Fruit fly (Drosophila melanogaster) whole organism, embryonic: ENCODE measurements around the gene P58IPK.

ENCODE experiments used
- ATbp ChIP-seq: fragments of 200-800 bp; sonication (Bioruptor generic); optimal IDR thresholded peaks from 2 replicates; lab custom pipeline; 2017; ENCODE audit warnings: missing biosample characterization, mild to moderate bottlenecking, missing genetic modification characterization, missing genetic modification reagents
- Ada2b ChIP-seq: fragments of 200-800 bp; sonication (Bioruptor generic); IDR thresholded peaks from 2 replicates; pipeline ENCODE4 v1.3.6; 2022; ENCODE audit warnings: missing biosample characterization, missing genetic modification characterization
- BtbVII ChIP-seq: fragments of 200-800 bp; sonication (Bioruptor generic); optimal IDR thresholded peaks from 3 replicates; lab custom pipeline; 2017; ENCODE audit warnings: missing biosample characterization, mild to moderate bottlenecking, missing genetic modification characterization
- CG10147 ChIP-seq: fragments of 200-800 bp; sonication (Bioruptor generic); optimal IDR thresholded peaks from 2 replicates; lab custom pipeline; 2019; ENCODE audit warnings: missing biosample characterization, mild to moderate bottlenecking, missing genetic modification characterization, moderate library complexity
- CG10274 ChIP-seq: fragments of 200-800 bp; sonication (Bioruptor generic); optimal IDR thresholded peaks from 3 replicates; lab custom pipeline; 2017; ENCODE audit warnings: missing biosample characterization, mild to moderate bottlenecking, missing genetic modification characterization
- CG10959 ChIP-seq: fragments of 200-800 bp; sonication (Bioruptor generic); IDR thresholded peaks from 2 replicates; pipeline ENCODE4 v1.3.6; 2022; ENCODE audit warnings: missing biosample characterization, missing genetic modification characterization
- CG12391 ChIP-seq: fragments of 200-800 bp; sonication (Bioruptor generic); optimal IDR thresholded peaks from 3 replicates; lab custom pipeline; 2018; ENCODE audit warnings: missing biosample characterization, mild to moderate bottlenecking, missing genetic modification characterization, moderate library complexity
- CG13624 ChIP-seq: fragments of 200-800 bp; sonication (Bioruptor generic); optimal IDR thresholded peaks from 2 replicates; lab custom pipeline; 2016; ENCODE audit warnings: missing biosample characterization, missing genetic modification characterization
- CG15601 ChIP-seq: fragments of 200-800 bp; sonication (Bioruptor generic); optimal IDR thresholded peaks from 3 replicates; lab custom pipeline; 2019; ENCODE audit warnings: missing biosample characterization, mild to moderate bottlenecking, missing genetic modification characterization, moderate library complexity
- CG18599 ChIP-seq: fragments of 200-800 bp; sonication (Bioruptor generic); optimal IDR thresholded peaks from 3 replicates; lab custom pipeline; 2017; ENCODE audit warnings: missing biosample characterization, missing genetic modification characterization, mild to moderate bottlenecking, moderate library complexity, missing genetic modification reagents
- CG2199 ChIP-seq: fragments of 200-800 bp; sonication (Bioruptor generic); IDR thresholded peaks from 3 replicates; pipeline ENCODE4 v1.3.6; 2022; ENCODE audit warnings: missing biosample characterization, missing genetic modification characterization
- CG34422 ChIP-seq: fragments of 200-800 bp; sonication (Bioruptor generic); IDR thresholded peaks from 3 replicates; pipeline ENCODE4 v1.3.6; 2022; ENCODE audit warnings: missing biosample characterization, missing genetic modification characterization
- CG4328 ChIP-seq: fragments of 200-800 bp; sonication (Bioruptor generic); optimal IDR thresholded peaks from 3 replicates; lab custom pipeline; 2017; ENCODE audit warnings: missing biosample characterization, missing genetic modification reagents, missing genetic modification characterization
- CG5180 ChIP-seq: fragments of 200-800 bp; sonication (Bioruptor generic); optimal IDR thresholded peaks from 3 replicates; lab custom pipeline; 2017; ENCODE audit warnings: missing biosample characterization, missing genetic modification characterization, mild to moderate bottlenecking, moderate library complexity, missing genetic modification reagents
- CG6272 ChIP-seq: fragments of 200-800 bp; sonication (Bioruptor generic); IDR thresholded peaks from 2 replicates; pipeline ENCODE4 v1.3.6; 2022; ENCODE audit warnings: missing biosample characterization, missing genetic modification characterization
- CG9437 ChIP-seq: fragments of 200-800 bp; sonication (Bioruptor generic); optimal IDR thresholded peaks from 2 replicates; lab custom pipeline; 2018; ENCODE audit warnings: missing biosample characterization, mild to moderate bottlenecking, missing genetic modification characterization
- CoRest ChIP-seq: fragments of 200-800 bp; sonication (Bioruptor generic); optimal IDR thresholded peaks from 3 replicates; lab custom pipeline; 2018; ENCODE audit warnings: missing biosample characterization, mild to moderate bottlenecking, missing genetic modification characterization, moderate library complexity
- Dip2 ChIP-seq: fragments of 200-800 bp; sonication (Bioruptor generic); IDR thresholded peaks from 2 replicates; pipeline ENCODE4 v1.3.6; 2022; ENCODE audit warnings: missing biosample characterization, missing genetic modification characterization
- Drgx ChIP-seq: fragments of 200-800 bp; sonication (Bioruptor generic); IDR thresholded peaks from 2 replicates; pipeline ENCODE4 v1.3.6; 2022; ENCODE audit warnings: missing biosample characterization, missing genetic modification characterization
- E2f2 ChIP-seq: fragments of 200-800 bp; sonication (Bioruptor generic); IDR thresholded peaks from 2 replicates; pipeline ENCODE4 v1.3.6; 2022; ENCODE audit warnings: missing biosample characterization, missing genetic modification characterization
- Fer1 ChIP-seq: fragments of 200-800 bp; sonication (Bioruptor generic); optimal IDR thresholded peaks from 2 replicates; lab custom pipeline; 2017; ENCODE audit warnings: missing biosample characterization, mild to moderate bottlenecking, missing genetic modification characterization
- H2.0 ChIP-seq: fragments of 200-800 bp; sonication (Bioruptor generic); IDR thresholded peaks from 2 replicates; pipeline ENCODE4 v1.3.6; 2022; ENCODE audit warnings: missing biosample characterization, missing genetic modification characterization
- HHEX ChIP-seq: fragments of 200-800 bp; sonication (Bioruptor generic); optimal IDR thresholded peaks from 3 replicates; lab custom pipeline; 2017; ENCODE audit warnings: missing biosample characterization, mild to moderate bottlenecking, missing genetic modification characterization, missing genetic modification reagents
- HLH54F ChIP-seq: fragments of 200-800 bp; sonication (Bioruptor generic); optimal IDR thresholded peaks from 3 replicates; lab custom pipeline; 2016; ENCODE audit warnings: missing biosample characterization, missing genetic modification characterization
- Hey ChIP-seq: fragments of 200-800 bp; sonication (Bioruptor generic); optimal IDR thresholded peaks from 3 replicates; lab custom pipeline; 2018; ENCODE audit warnings: missing biosample characterization, mild to moderate bottlenecking, missing genetic modification characterization
- Hmr ChIP-seq: fragments of 200-800 bp; sonication (Bioruptor generic); optimal IDR thresholded peaks from 3 replicates; lab custom pipeline; 2017; ENCODE audit warnings: mild to moderate bottlenecking, missing biosample characterization, missing genetic modification reagents, missing genetic modification characterization
- NC2α ChIP-seq: fragments of 200-800 bp; sonication (Bioruptor generic); optimal IDR thresholded peaks from 2 replicates; lab custom pipeline; 2016; ENCODE audit warnings: missing biosample characterization, missing genetic modification characterization
- NK7.1 ChIP-seq: fragments of 200-800 bp; sonication (Bioruptor generic); optimal IDR thresholded peaks from 3 replicates; lab custom pipeline; 2016; ENCODE audit warnings: missing biosample characterization, missing genetic modification characterization
- Rfx ChIP-seq: fragments of 200-800 bp; sonication (Bioruptor generic); IDR thresholded peaks from 2 replicates; pipeline ENCODE4 v1.3.6; 2022; ENCODE audit warnings: missing biosample characterization, missing genetic modification characterization
- Sox100B ChIP-seq: fragments of 200-800 bp; sonication (Bioruptor generic); optimal IDR thresholded peaks from 3 replicates; lab custom pipeline; 2018; ENCODE audit warnings: missing biosample characterization, mild to moderate bottlenecking, missing genetic modification characterization
- Taf1 ChIP-seq: fragments of 200-800 bp; sonication (Bioruptor generic); IDR thresholded peaks from 2 replicates; pipeline ENCODE4 v1.3.6; 2022; ENCODE audit warnings: missing biosample characterization, missing genetic modification characterization
- Tbp ChIP-seq: fragments of >200 bp; optimal IDR thresholded peaks from 2 replicates; lab custom pipeline; 2018; ENCODE audit warnings: missing biosample characterization, missing genetic modification characterization
- Xbp1 ChIP-seq: fragments of 200-800 bp; sonication (Bioruptor generic); optimal IDR thresholded peaks from 3 replicates; lab custom pipeline; 2016; ENCODE audit warnings: missing biosample characterization, mild to moderate bottlenecking, missing genetic modification characterization
- al ChIP-seq: fragments of 200-800 bp; sonication (Bioruptor generic); IDR thresholded peaks from 2 replicates; pipeline ENCODE4 v1.3.6; 2022; ENCODE audit warnings: missing biosample characterization, missing genetic modification characterization
- bcd ChIP-seq: fragments of 200-800 bp; sonication (Bioruptor generic); optimal IDR thresholded peaks from 2 replicates; lab custom pipeline; 2017; ENCODE audit warnings: missing biosample characterization, mild to moderate bottlenecking, missing genetic modification characterization
- crc ChIP-seq: fragments of 200-800 bp; sonication (Bioruptor generic); optimal IDR thresholded peaks from 2 replicates; lab custom pipeline; 2016; ENCODE audit warnings: missing biosample characterization, missing genetic modification characterization
- cwo ChIP-seq: fragments of 200-800 bp; sonication (Bioruptor generic); optimal IDR thresholded peaks from 3 replicates; lab custom pipeline; 2017; ENCODE audit warnings: missing biosample characterization, missing genetic modification characterization, mild to moderate bottlenecking, moderate library complexity, missing genetic modification reagents
- ftz-f1 ChIP-seq: fragments of 200-800 bp; sonication (Bioruptor generic); optimal IDR thresholded peaks from 2 replicates; lab custom pipeline; 2016; ENCODE audit warnings: missing biosample characterization, missing genetic modification characterization
- grn ChIP-seq: fragments of 200-800 bp; sonication (Bioruptor generic); optimal IDR thresholded peaks from 3 replicates; lab custom pipeline; 2017; ENCODE audit warnings: missing biosample characterization, missing genetic modification characterization
- gro ChIP-seq: fragments of 200-800 bp; sonication (Bioruptor generic); optimal IDR thresholded peaks from 2 replicates; lab custom pipeline; 2016; ENCODE audit warnings: missing biosample characterization, missing genetic modification characterization
- h ChIP-seq: fragments of >200 bp; optimal IDR thresholded peaks from 2 replicates; lab custom pipeline; 2017
- ind ChIP-seq: fragments of 200-800 bp; sonication (Bioruptor generic); optimal IDR thresholded peaks from 3 replicates; lab custom pipeline; 2016; ENCODE audit warnings: missing biosample characterization, missing genetic modification characterization
- maf-S ChIP-seq: fragments of 200-800 bp; sonication (Bioruptor generic); optimal IDR thresholded peaks from 2 replicates; lab custom pipeline; 2016; ENCODE audit warnings: missing biosample characterization, missing genetic modification characterization
- pfk ChIP-seq: fragments of 200-800 bp; sonication (Bioruptor generic); optimal IDR thresholded peaks from 2 replicates; lab custom pipeline; 2018; ENCODE audit warnings: missing biosample characterization, mild to moderate bottlenecking, missing genetic modification characterization, moderate library complexity
- phol ChIP-seq: fragments of 200-800 bp; sonication (Bioruptor generic); optimal IDR thresholded peaks from 3 replicates; lab custom pipeline; 2018; ENCODE audit warnings: missing biosample characterization, mild to moderate bottlenecking, missing genetic modification characterization, moderate library complexity
- rib ChIP-seq: fragments of 200-800 bp; sonication (Bioruptor generic); IDR thresholded peaks from 2 replicates; pipeline ENCODE4 v1.3.6; 2022; ENCODE audit warnings: missing biosample characterization, missing genetic modification characterization
- schlank ChIP-seq: fragments of 200-800 bp; sonication (Bioruptor generic); optimal IDR thresholded peaks from 2 replicates; lab custom pipeline; 2018; ENCODE audit warnings: missing biosample characterization, mild to moderate bottlenecking, missing genetic modification characterization
- sens ChIP-seq: fragments of 200-800 bp; sonication (Bioruptor generic); peaks from one replicate; lab custom pipeline; 2016; ENCODE audit warnings: missing biosample characterization, missing genetic modification characterization
- sna ChIP-seq: fragments of 200-800 bp; sonication (Bioruptor generic); IDR thresholded peaks from 2 replicates; pipeline ENCODE4 v1.3.6; 2022; ENCODE audit warnings: missing biosample characterization, missing genetic modification characterization; ENCODE audit not compliant: partially characterized antibody
- sug ChIP-seq: fragments of 200-800 bp; optimal IDR thresholded peaks from 2 replicates; lab custom pipeline; 2019; ENCODE audit warnings: missing biosample characterization, mild to moderate bottlenecking, missing genetic modification characterization, moderate library complexity

P58IPK gene

DNA sequence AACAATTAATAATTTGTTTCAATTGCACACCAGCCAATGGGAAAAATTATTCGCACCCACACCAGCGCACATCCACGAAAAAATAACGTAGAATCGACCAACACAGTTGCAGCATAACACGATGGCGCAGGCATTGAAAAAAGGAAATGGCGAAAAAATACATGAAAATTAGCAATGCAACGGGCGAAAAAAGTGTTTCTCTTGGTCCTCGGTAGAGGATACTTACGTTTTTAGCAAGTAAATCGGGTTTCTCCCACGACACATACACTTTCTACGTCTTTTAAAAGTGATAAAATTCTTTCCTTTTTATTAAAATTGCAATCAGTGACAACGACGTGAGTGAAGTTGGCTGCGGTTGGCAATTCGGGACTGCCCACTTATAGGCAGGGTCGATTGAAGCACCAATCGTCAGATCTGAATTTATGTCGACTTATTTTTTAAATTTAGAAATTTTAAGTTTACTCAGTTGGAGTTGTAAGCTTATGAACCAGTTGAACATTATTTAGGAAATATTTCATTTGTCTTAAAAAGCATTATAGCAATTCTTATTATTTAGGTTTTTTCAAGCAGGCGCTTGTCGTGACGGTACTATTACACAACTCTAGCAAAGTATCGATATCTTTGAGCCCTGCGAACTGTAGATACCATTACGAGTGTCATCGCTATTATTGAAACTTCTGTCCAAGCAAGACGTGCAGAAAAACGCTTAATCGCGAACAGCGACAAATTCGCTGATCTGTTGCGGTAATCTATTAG lies 9.2 kb upstream of the P58IPK start, which contains the start of the genes Kap-alpha3 and Son:
Kap-alpha3 (minus strand) TSS at position 352 of the 756 bp plus-strand sequence.
Son (plus strand) TSS at position 661 of the 756 bp plus-strand sequence.
- TF ChIP-seq E2f2 (GFP tag; lab: Robert Waterston, UW): peak; percentile 72
- TF ChIP-seq h (lab: Kevin White, UChicago): no peak
- peak; percentile 90 for TF ChIP-seq ind (GFP tag; lab: Kevin White, UChicago)
- peak; percentile 86 for TF ChIP-seq crc (GFP tag; lab: Kevin White, UChicago)
- TF ChIP-seq schlank: peak; percentile 91
- TF ChIP-seq sens (GFP tag; lab: Kevin White, UChicago): peak; percentile 99
- peak; percentile 93 for TF ChIP-seq Xbp1 (GFP tag; lab: Kevin White, UChicago)
- TF ChIP-seq ftz-f1 (GFP tag; lab: Kevin White, UChicago): peak; percentile 82
- peak; percentile 78 for TF ChIP-seq CG10959 (GFP tag; lab: Robert Waterston, UW)
- TF ChIP-seq rib: peak; percentile 77
- peak; percentile 92 for TF ChIP-seq CoRest
- TF ChIP-seq CG9437: peak; percentile 97
- peak; percentile 90 for TF ChIP-seq CG10147 (GFP tag; lab: Kevin White, UChicago)
- peak; percentile 84 for TF ChIP-seq H2.0
- TF ChIP-seq CG6272 (GFP tag; lab: Robert Waterston, UW): peak; percentile 91
- TF ChIP-seq bcd: peak; percentile 96
- TF ChIP-seq Fer1: peak; percentile 94
- TF ChIP-seq CG5180 (GFP tag; lab: Kevin White, UChicago): peak; percentile 80
- peak; percentile 98 for TF ChIP-seq CG13624 (GFP tag; lab: Kevin White, UChicago)
- peak; percentile 93 for TF ChIP-seq CG15601 (tag; lab: Kevin White, UChicago)
- peak; percentile 94 for TF ChIP-seq HLH54F
- TF ChIP-seq CG12391: peak; percentile 94
- peak; percentile 93 for TF ChIP-seq Rfx
- TF ChIP-seq gro (GFP tag; lab: Kevin White, UChicago): peak; percentile 93
- TF ChIP-seq cwo: peak; percentile 79
- TF ChIP-seq ATbp (GFP tag; lab: Kevin White, UChicago): peak; percentile 88
- peak; percentile 95 for TF ChIP-seq phol
- TF ChIP-seq al (GFP tag; lab: Robert Waterston, UW): peak; percentile 88
- TF ChIP-seq NK7.1 (GFP tag; lab: Kevin White, UChicago): peak; percentile 92
- TF ChIP-seq Dip2 (GFP tag; lab: Robert Waterston, UW): no peak
- TF ChIP-seq Taf1 (GFP tag; lab: Robert Waterston, UW): peak; percentile 60; the same call in 1 of the 2 replicates
- TF ChIP-seq CG10274 (GFP tag; lab: Kevin White, UChicago): peak; percentile 88
- TF ChIP-seq maf-S (GFP tag; lab: Kevin White, UChicago): peak; percentile 92
- peak; percentile 94 for TF ChIP-seq HHEX (GFP tag; lab: Kevin White, UChicago)
- peak; percentile 93 for TF ChIP-seq Hey
- TF ChIP-seq CG34422 (GFP tag; lab: Robert Waterston, UW): peak; percentile 88
- peak; percentile 95 for TF ChIP-seq sug
- TF ChIP-seq CG18599 (GFP tag; lab: Kevin White, UChicago): peak; percentile 94
- TF ChIP-seq CG2199 (GFP tag; lab: Robert Waterston, UW): peak; percentile 79; the same call in 2 of the 3 replicates
- TF ChIP-seq BtbVII (GFP tag; lab: Kevin White, UChicago): peak; percentile 92
- TF ChIP-seq NC2α (GFP tag; lab: Kevin White, UChicago): peak; percentile 88
- TF ChIP-seq grn (GFP tag; lab: Kevin White, UChicago): peak; percentile 87
- TF ChIP-seq Sox100B: peak; percentile 95
- peak; percentile 82 for TF ChIP-seq sna (GFP tag; lab: Robert Waterston, UW)
- TF ChIP-seq pfk (GFP tag; lab: Kevin White, UChicago): peak; percentile 84
- no peak for TF ChIP-seq Tbp (GFP tag; lab: Kevin White, UChicago)
- TF ChIP-seq CG4328 (GFP tag; lab: Kevin White, UChicago): peak; percentile 97
- TF ChIP-seq Ada2b (GFP tag; lab: Robert Waterston, UW): peak; percentile 76
- TF ChIP-seq Drgx: peak; percentile 47; the same call in 1 of the 2 replicates
- peak; percentile 96 for TF ChIP-seq Hmr
